Worm (Caenorhabditis elegans): Measurements from ENCODE around the gene C08B6.8.
A peak's percentile ranks its signal among the peaks of the same experiment; 100 is the strongest.

DNA sequence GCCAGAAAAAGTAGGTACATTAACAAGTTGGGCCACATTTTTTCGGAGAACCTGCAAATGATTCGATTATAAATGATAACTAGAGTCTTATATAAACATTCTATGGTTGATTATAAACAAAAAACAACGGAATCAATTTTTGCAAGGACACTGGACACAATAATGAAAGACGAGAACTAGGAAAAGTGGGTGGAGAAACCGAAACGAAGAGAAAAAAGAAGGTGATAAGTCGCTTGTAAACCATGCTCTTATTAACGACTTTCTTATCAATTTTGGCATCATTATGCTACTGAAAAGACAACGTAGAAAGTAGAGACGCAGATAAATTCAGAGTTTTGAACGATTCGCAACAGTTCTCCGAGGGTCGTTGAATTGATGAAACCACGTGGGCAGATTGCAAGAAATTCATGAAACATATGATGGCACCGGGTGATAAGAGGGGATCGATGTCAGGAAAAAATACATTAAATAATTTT lies 55.7 kb downstream of the C08B6.8 start, which contains the start of gene ZK856.5:
- TF ChIP-seq lin-39 (tag; optimal IDR thresholded peaks at IDR 0.05): no peak
- TF ChIP-seq pqm-1 (tag; optimal IDR thresholded peaks at IDR 0.05): peak; percentile 94
- no peak for TF ChIP-seq unc-62 (GFP tag; optimal IDR thresholded peaks at IDR 0.05)
- TF ChIP-seq skn-1 (tag; optimal IDR thresholded peaks at IDR 0.05): no peak
- TF ChIP-seq elt-2 (tag; optimal IDR thresholded peaks at IDR 0.05): peak; percentile 91
- no peak for TF ChIP-seq nhr-28 (tag; optimal IDR thresholded peaks at IDR 0.05)
- TF ChIP-seq nhr-237 (tag; optimal IDR thresholded peaks at IDR 0.05): no peak

All from whole organism, L3 larva.